Fruit fly (Drosophila melanogaster) whole organism, embryonic: ENCODE results near the gene yrt.

ENCODE experiments used
- CG10147 ChIP-seq: fragments of 200-800 bp; sonication (Bioruptor generic); optimal IDR thresholded peaks from 2 replicates; lab custom pipeline; 2019; ENCODE audit warnings: missing biosample characterization, mild to moderate bottlenecking, missing genetic modification characterization, moderate library complexity
- CG11093 ChIP-seq: fragments of 200-800 bp; sonication (Bioruptor generic); IDR thresholded peaks from 3 replicates; pipeline ENCODE4 v1.3.6; 2022; ENCODE audit warnings: missing biosample characterization, missing genetic modification characterization
- CG11504 ChIP-seq: fragments of 200-800 bp; sonication (Bioruptor generic); optimal IDR thresholded peaks from 3 replicates; lab custom pipeline; 2019; ENCODE audit warnings: missing biosample characterization, mild to moderate bottlenecking, missing genetic modification characterization, moderate library complexity
- CG11695 ChIP-seq: fragments of 200-800 bp; sonication (Bioruptor generic); IDR thresholded peaks from 3 replicates; pipeline ENCODE4 v1.3.6; 2022; ENCODE audit warnings: missing biosample characterization, missing genetic modification characterization
- CG11696 ChIP-seq: fragments of 200-800 bp; sonication (Bioruptor generic); IDR thresholded peaks from 2 replicates; pipeline ENCODE4 v1.3.6; 2022; ENCODE audit warnings: missing biosample characterization, missing genetic modification characterization
- CG31365 ChIP-seq: fragments of 200-800 bp; sonication (Bioruptor generic); optimal IDR thresholded peaks from 2 replicates; lab custom pipeline; 2018; ENCODE audit warnings: missing biosample characterization, mild to moderate bottlenecking, missing genetic modification characterization
- CG34422 ChIP-seq: fragments of 200-800 bp; sonication (Bioruptor generic); IDR thresholded peaks from 3 replicates; pipeline ENCODE4 v1.3.6; 2022; ENCODE audit warnings: missing biosample characterization, missing genetic modification characterization
- CG4820 ChIP-seq: fragments of 200-800 bp; sonication (Bioruptor generic); optimal IDR thresholded peaks from 3 replicates; lab custom pipeline; 2016; ENCODE audit warnings: missing biosample characterization, missing genetic modification characterization
- CG6791 ChIP-seq: fragments of 200-800 bp; sonication (Bioruptor generic); IDR thresholded peaks from 3 replicates; pipeline ENCODE4 v1.3.6; 2022; ENCODE audit warnings: missing biosample characterization, missing genetic modification characterization; ENCODE audit not compliant: partially characterized antibody
- CG7745 ChIP-seq: fragments of 200-800 bp; sonication (Bioruptor generic); optimal IDR thresholded peaks from 2 replicates; lab custom pipeline; 2018; ENCODE audit warnings: missing biosample characterization, mild to moderate bottlenecking, missing genetic modification characterization, moderate library complexity
- CG9876 ChIP-seq: fragments of 200-800 bp; sonication (Bioruptor generic); optimal IDR thresholded peaks from 2 replicates; lab custom pipeline; 2016; ENCODE audit warnings: missing biosample characterization, missing genetic modification characterization
- Dad ChIP-seq: fragments of 200-800 bp; sonication (Bioruptor generic); optimal IDR thresholded peaks from 3 replicates; lab custom pipeline; 2016; ENCODE audit warnings: missing biosample characterization, missing genetic modification characterization
- Dek ChIP-seq: fragments of 200-800 bp; sonication (Bioruptor generic); optimal IDR thresholded peaks from 3 replicates; lab custom pipeline; 2019; ENCODE audit warnings: missing biosample characterization, mild to moderate bottlenecking, missing genetic modification characterization, moderate library complexity
- E2f1 ChIP-seq: fragments of 200-800 bp; sonication (Bioruptor generic); IDR thresholded peaks from 2 replicates; pipeline ENCODE4 v1.3.6; 2022; ENCODE audit warnings: missing biosample characterization, missing genetic modification characterization
- Gsc ChIP-seq: fragments of 200-800 bp; sonication (Bioruptor generic); IDR thresholded peaks from 2 replicates; pipeline ENCODE4 v1.3.6; 2022; ENCODE audit warnings: missing biosample characterization, missing genetic modification characterization
- HLHmδ ChIP-seq: fragments of 200-800 bp; sonication (Bioruptor generic); optimal IDR thresholded peaks from 2 replicates; lab custom pipeline; 2018; ENCODE audit warnings: missing biosample characterization, mild to moderate bottlenecking, missing genetic modification characterization, moderate library complexity
- Hey ChIP-seq: fragments of 200-800 bp; sonication (Bioruptor generic); optimal IDR thresholded peaks from 3 replicates; lab custom pipeline; 2018; ENCODE audit warnings: missing biosample characterization, mild to moderate bottlenecking, missing genetic modification characterization
- Hmr ChIP-seq: fragments of 200-800 bp; sonication (Bioruptor generic); optimal IDR thresholded peaks from 3 replicates; lab custom pipeline; 2017; ENCODE audit warnings: mild to moderate bottlenecking, missing biosample characterization, missing genetic modification reagents, missing genetic modification characterization
- Hr39 ChIP-seq: fragments of >200 bp; optimal IDR thresholded peaks from 2 replicates; lab custom pipeline; 2017
- Lim3 ChIP-seq: fragments of 200-800 bp; sonication (Bioruptor generic); IDR thresholded peaks from 2 replicates; pipeline ENCODE4 v1.3.6; 2022; ENCODE audit warnings: missing biosample characterization, missing genetic modification characterization
- MBD-R2 ChIP-seq: fragments of 200-800 bp; sonication (Bioruptor generic); IDR thresholded peaks from 2 replicates; pipeline ENCODE4 v1.3.6; 2022; ENCODE audit warnings: missing biosample characterization, missing genetic modification characterization
- Med ChIP-seq: fragments of 200-800 bp; sonication (Bioruptor generic); peaks from one replicate; lab custom pipeline; 2016; ENCODE audit warnings: missing biosample characterization, missing genetic modification characterization, mild to moderate bottlenecking, inconsistent platforms, moderate library complexity
- Myb ChIP-seq: fragments of 200-800 bp; sonication (Bioruptor generic); optimal IDR thresholded peaks from 2 replicates; lab custom pipeline; 2016; ENCODE audit warnings: missing biosample characterization, missing genetic modification characterization
- NC2α ChIP-seq: fragments of 200-800 bp; sonication (Bioruptor generic); optimal IDR thresholded peaks from 2 replicates; lab custom pipeline; 2016; ENCODE audit warnings: missing biosample characterization, missing genetic modification characterization
- PHDP ChIP-seq: fragments of 200-800 bp; sonication (Bioruptor generic); optimal IDR thresholded peaks from 3 replicates; lab custom pipeline; 2018; ENCODE audit warnings: missing biosample characterization, mild to moderate bottlenecking, missing genetic modification characterization, moderate library complexity
- TFAM ChIP-seq: fragments of 200-800 bp; sonication (Bioruptor generic); optimal IDR thresholded peaks from 2 replicates; lab custom pipeline; 2017; ENCODE audit warnings: missing biosample characterization, missing genetic modification characterization, inconsistent platforms
- Xbp1 ChIP-seq: fragments of 200-800 bp; sonication (Bioruptor generic); optimal IDR thresholded peaks from 3 replicates; lab custom pipeline; 2016; ENCODE audit warnings: missing biosample characterization, mild to moderate bottlenecking, missing genetic modification characterization
- YL-1 ChIP-seq: fragments of 200-800 bp; sonication (Bioruptor generic); optimal IDR thresholded peaks from 3 replicates; lab custom pipeline; 2017; ENCODE audit warnings: missing biosample characterization, mild to moderate bottlenecking, missing genetic modification characterization
- aop ChIP-seq: fragments of 200-800 bp; sonication (Bioruptor generic); IDR thresholded peaks from 2 replicates; pipeline ENCODE4 v1.3.6; 2022; ENCODE audit warnings: missing biosample characterization, missing genetic modification characterization
- bab2 ChIP-seq: fragments of 200-800 bp; sonication (Bioruptor generic); optimal IDR thresholded peaks from 2 replicates; lab custom pipeline; 2016; ENCODE audit warnings: missing biosample characterization, missing genetic modification characterization
- cg ChIP-seq: fragments of 200-800 bp; sonication (Bioruptor generic); optimal IDR thresholded peaks from 3 replicates; lab custom pipeline; 2019; ENCODE audit warnings: missing biosample characterization, mild to moderate bottlenecking, missing genetic modification characterization, moderate library complexity
- crp ChIP-seq, 2 experiments: fragments of 200-800 bp; sonication (Bioruptor generic); optimal IDR thresholded peaks; 2 replicates in 1 of 2; 3 replicates in 1 of 2; lab custom pipeline; 2017; ENCODE audit warnings: missing biosample characterization in 2 of 2, missing genetic modification characterization in 2 of 2, mild to moderate bottlenecking in 1 of 2, moderate library complexity in 1 of 2
- eve ChIP-seq, 2 experiments: fragments of >200 bp; optimal IDR thresholded peaks; 2 replicates each; lab custom pipeline; 2017; ENCODE audit warnings: missing biosample characterization in 2 of 2, missing genetic modification characterization in 2 of 2
- gce ChIP-seq: fragments of 200-800 bp; sonication (Bioruptor generic); IDR thresholded peaks from 3 replicates; pipeline ENCODE4 v1.3.6; 2022; ENCODE audit warnings: missing biosample characterization, missing genetic modification characterization
- gsb ChIP-seq: fragments of 200-800 bp; sonication (Bioruptor generic); IDR thresholded peaks from 2 replicates; pipeline ENCODE4 v1.3.6; 2022; ENCODE audit warnings: missing biosample characterization, missing genetic modification characterization
- inv ChIP-seq: fragments of 200-800 bp; sonication (Bioruptor generic); IDR thresholded peaks from 2 replicates; pipeline ENCODE4 v1.3.6; 2022; ENCODE audit warnings: missing biosample characterization, missing genetic modification characterization; ENCODE audit not compliant: partially characterized antibody
- kay ChIP-seq: fragments of 200-800 bp; sonication (Bioruptor generic); optimal IDR thresholded peaks from 2 replicates; lab custom pipeline; 2016; ENCODE audit warnings: missing biosample characterization, missing genetic modification characterization
- lola ChIP-seq, 3 experiments: fragments of >200 bp in 2 of 3; fragments of 200-800 bp in 1 of 3; sonication (Bioruptor generic) in 1 of 3; optimal IDR thresholded peaks; 2 replicates each; lab custom pipeline; 2017 to 2019; ENCODE audit warnings: missing biosample characterization in 3 of 3, missing genetic modification characterization in 3 of 3, mild to moderate bottlenecking in 1 of 3, moderate library complexity in 1 of 3
- nau ChIP-seq: fragments of 200-800 bp; sonication (Bioruptor generic); optimal IDR thresholded peaks from 3 replicates; lab custom pipeline; 2017; ENCODE audit warnings: missing biosample characterization, mild to moderate bottlenecking, missing genetic modification characterization, missing genetic modification reagents
- onecut ChIP-seq: fragments of 200-800 bp; sonication (Bioruptor generic); IDR thresholded peaks from 2 replicates; pipeline ENCODE4 v1.3.6; 2022; ENCODE audit warnings: missing biosample characterization, missing genetic modification characterization
- prd ChIP-seq, 3 experiments: fragments of >200 bp in 2 of 3; fragments of 200-800 bp in 1 of 3; sonication (Bioruptor generic) in 1 of 3; optimal IDR thresholded peaks in 2 of 3; IDR thresholded peaks in 1 of 3; 2 replicates in 2 of 3; 3 replicates in 1 of 3; pipeline versions ENCODE4 v1.3.6 to Lab custom; 2017 to 2022; ENCODE audit warnings: missing biosample characterization in 1 of 3, missing genetic modification characterization in 1 of 3
- pum ChIP-seq: fragments of 200-800 bp; sonication (Bioruptor generic); optimal IDR thresholded peaks from 2 replicates; lab custom pipeline; 2016; ENCODE audit warnings: missing biosample characterization, missing genetic modification characterization
- schlank ChIP-seq: fragments of 200-800 bp; sonication (Bioruptor generic); optimal IDR thresholded peaks from 2 replicates; lab custom pipeline; 2018; ENCODE audit warnings: missing biosample characterization, mild to moderate bottlenecking, missing genetic modification characterization
- sisA ChIP-seq: fragments of 200-800 bp; sonication (Bioruptor generic); IDR thresholded peaks from 2 replicates; pipeline ENCODE4 v1.3.6; 2022; ENCODE audit warnings: missing biosample characterization, missing genetic modification characterization
- stwl ChIP-seq: fragments of 200-800 bp; sonication (Bioruptor generic); optimal IDR thresholded peaks from 3 replicates; lab custom pipeline; 2018; ENCODE audit warnings: missing biosample characterization, mild to moderate bottlenecking, missing genetic modification characterization, moderate library complexity
- tna ChIP-seq: fragments of 200-800 bp; sonication (Bioruptor generic); IDR thresholded peaks from 2 replicates; pipeline ENCODE4 v1.3.6; 2022; ENCODE audit warnings: missing biosample characterization, missing genetic modification characterization; ENCODE audit not compliant: partially characterized antibody
- twi ChIP-seq: fragments of 200-800 bp; optimal IDR thresholded peaks from 2 replicates; lab custom pipeline; 2019; ENCODE audit warnings: missing biosample characterization, mild to moderate bottlenecking, missing genetic modification characterization, moderate library complexity
- wek ChIP-seq: fragments of 200-800 bp; sonication (Bioruptor generic); optimal IDR thresholded peaks from 3 replicates; lab custom pipeline; 2018; ENCODE audit warnings: missing biosample characterization, mild to moderate bottlenecking, missing genetic modification characterization, moderate library complexity
- wor ChIP-seq: fragments of 200-800 bp; sonication (Bioruptor generic); IDR thresholded peaks from 2 replicates; pipeline ENCODE4 v1.3.6; 2022; ENCODE audit warnings: missing biosample characterization, missing genetic modification characterization

yrt gene

dm6 chr3R:13388160-13388870 lies 46.5 kb downstream of the yrt start, which contains the start of gene CG9799 (continued):
- TF ChIP-seq CG34422 (peak; percentile 84; the same call in 2 of the 3 replicates), CG7745 (tag; lab: Kevin White, UChicago) (no peak), CG11093 (GFP tag; lab: Robert Waterston, UW) (0 out of 3 replicates have a peak, but pooled peaks have one; percentile 44), PHDP (no peak), inv (GFP tag; lab: Robert Waterston, UW) (no peak), prd (optimal IDR thresholded peaks at IDR 0.05; lab: Kevin White, UChicago) (no peak), prd (GFP tag; IDR thresholded peaks at IDR 0.05; lab: Robert Waterston, UW) (peak; percentile 53; the same call in 2 of the 3 replicates), nau (no peak), eve (GFP tag; optimal IDR thresholded peaks at IDR 0.05; lab: Kevin White, UChicago) (no peak), crp (GFP tag; optimal IDR thresholded peaks at IDR 0.05; lab: Kevin White, UChicago) (peak in 1 of 2 experiments; percentile 54), tna (GFP tag; lab: Robert Waterston, UW) (0 out of 2 replicates have a peak, but pooled peaks have one; percentile 8), E2f1 (GFP tag; lab: Robert Waterston, UW) (no peak), twi (tag; lab: Kevin White, UChicago) (peak; percentile 79), wek (peak; percentile 98), Med (peak; percentile 59), CG10147 (GFP tag; lab: Kevin White, UChicago) (no peak), Lim3 (GFP tag; lab: Robert Waterston, UW) (no peak), gce (GFP tag; lab: Robert Waterston, UW) (peak; percentile 7; the same call in 1 of the 3 replicates), Hey (tag; lab: Kevin White, UChicago) (no peak), pum (no peak), Dad (no peak), CG9876 (no peak), CG11696 (GFP tag; lab: Robert Waterston, UW) (no peak), MBD-R2 (GFP tag; lab: Robert Waterston, UW) (peak; percentile 42; the same call in 1 of the 2 replicates), Myb (GFP tag; lab: Kevin White, UChicago) (peak; percentile 52), HLHmδ (no peak), CG31365 (no peak), bab2 (GFP tag; lab: Kevin White, UChicago) (no peak), Hmr (GFP tag; lab: Kevin White, UChicago) (no peak), kay (GFP tag; lab: Kevin White, UChicago) (no peak), schlank (tag; lab: Kevin White, UChicago) (no peak), sisA (GFP tag; lab: Robert Waterston, UW) (no peak), Dek (no peak), Gsc (GFP tag; lab: Robert Waterston, UW) (no peak), NC2α (GFP tag; lab: Kevin White, UChicago) (no peak), cg (no peak), Xbp1 (no peak), CG6791 (GFP tag; lab: Robert Waterston, UW) (no peak), CG11695 (GFP tag; lab: Robert Waterston, UW) (no peak), aop (GFP tag; lab: Robert Waterston, UW) (no peak), stwl (tag; lab: Kevin White, UChicago) (peak; percentile 63), Hr39 (no peak), CG4820 (GFP tag; lab: Kevin White, UChicago) (no peak), CG11504 (tag; lab: Kevin White, UChicago) (peak; percentile 95), YL-1 (GFP tag; lab: Kevin White, UChicago) (peak; percentile 66), gsb (GFP tag; lab: Robert Waterston, UW) (no peak), TFAM (GFP tag; lab: Kevin White, UChicago) (no peak), wor (no peak), onecut (GFP tag; lab: Robert Waterston, UW) (peak; percentile 70), lola (GFP tag; optimal IDR thresholded peaks at IDR 0.05; lab: Kevin White, UChicago) (no peak)
